Worm (Caenorhabditis elegans) whole organism, dauer: ENCODE data around the gene sec-5.

Source experiments
- unc-62 ChIP-seq: sonication (generic microtip); optimal IDR thresholded peaks from 2 replicates; lab custom pipeline; 2017; ENCODE audit warnings: missing biosample characterization, missing genetic modification reagents, missing genetic modification characterization

Gene sec-5

ce11 chrII:9171466-9172187 is 5.3 kb downstream of the sec-5 start:
- no peak for TF ChIP-seq unc-62 (GFP tag; lab: Kevin White, UChicago)

- TF ChIP-seq unc-62 (GFP tag; lab: Kevin White, UChicago): no peak
Measured at ce11 chrII:9170851-9171250, 6.1 kb downstream of the sec-5 start.

DNA sequence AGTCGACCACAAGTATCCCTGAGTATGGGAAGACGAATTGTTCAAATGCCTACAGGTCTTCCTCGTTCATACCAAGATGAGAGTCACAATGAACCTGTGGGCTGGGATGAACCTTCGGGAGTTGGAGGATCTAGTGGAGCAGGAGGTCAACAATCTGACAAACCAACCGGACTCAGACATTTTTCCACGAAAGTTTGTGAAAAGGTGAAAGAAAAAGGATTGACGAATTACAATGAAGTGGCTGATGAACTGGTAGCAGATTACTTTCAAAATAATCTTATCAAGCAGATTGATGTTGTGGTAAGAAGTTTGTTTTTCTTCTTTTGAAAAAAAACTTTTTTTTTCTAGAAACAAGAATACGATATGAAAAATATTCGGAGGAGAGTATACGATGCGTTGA is 6.9 kb downstream of the sec-5 start:
- TF ChIP-seq unc-62 (GFP tag; lab: Kevin White, UChicago): no peak

- no peak for TF ChIP-seq unc-62 (GFP tag; lab: Kevin White, UChicago)
Measured at ce11 chrII:9169450-9169960, 7.4 kb downstream of the sec-5 start, which contains the start of gene dpl-1. Gene dpl-1 (plus strand): TSS chrII:9169910.

ce11 chrII:9167730-9168129 is 9.2 kb downstream of the sec-5 start, which contains the start of gene T23G7.3:
Gene T23G7.3 (minus strand): TSS chrII:9167830.
- no peak for TF ChIP-seq unc-62 (GFP tag; lab: Kevin White, UChicago)

- no peak for TF ChIP-seq unc-62 (GFP tag; lab: Kevin White, UChicago)
Measured at ce11 chrII:9165762-9166460, 11.0 kb downstream of the sec-5 start, which contains the start of gene W07A12.8. Gene W07A12.8 (minus strand): TSS chrII:9165812.

DNA sequence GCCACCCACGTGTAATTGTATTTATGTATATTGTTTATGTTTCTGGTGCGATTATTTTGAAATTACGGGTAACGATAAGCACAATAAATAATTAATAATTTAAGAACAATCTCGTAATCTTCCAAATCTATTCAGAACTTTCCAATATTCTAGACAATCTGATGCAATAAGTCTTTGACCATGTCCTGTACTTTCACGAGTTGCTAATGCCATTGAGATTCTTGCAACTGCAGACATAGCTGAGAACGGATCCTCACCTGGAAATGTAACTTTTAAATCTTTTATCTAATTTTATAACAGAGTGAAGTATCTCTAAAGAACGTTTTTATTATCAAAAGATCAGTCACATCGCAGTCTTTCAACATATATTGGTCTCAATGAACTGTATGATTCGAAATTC is 13.6 kb downstream of the sec-5 start:
- TF ChIP-seq unc-62 (GFP tag; lab: Kevin White, UChicago): no peak

- TF ChIP-seq unc-62 (GFP tag; lab: Kevin White, UChicago): no peak
Measured at ce11 chrII:9161023-9161422, 15.9 kb downstream of the sec-5 start, which contains the start of gene rhy-1. Gene rhy-1 (plus strand): TSS chrII:9161379.

ce11 chrII:9160197-9160806 is 16.6 kb downstream of the sec-5 start:
- TF ChIP-seq unc-62 (GFP tag; lab: Kevin White, UChicago): no peak

- no peak for TF ChIP-seq unc-62 (GFP tag; lab: Kevin White, UChicago)
Measured at ce11 chrII:9158029-9158428, 18.9 kb downstream of the sec-5 start, which contains the start of gene oac-54. Gene oac-54 (plus strand): TSS chrII:9158111.

DNA sequence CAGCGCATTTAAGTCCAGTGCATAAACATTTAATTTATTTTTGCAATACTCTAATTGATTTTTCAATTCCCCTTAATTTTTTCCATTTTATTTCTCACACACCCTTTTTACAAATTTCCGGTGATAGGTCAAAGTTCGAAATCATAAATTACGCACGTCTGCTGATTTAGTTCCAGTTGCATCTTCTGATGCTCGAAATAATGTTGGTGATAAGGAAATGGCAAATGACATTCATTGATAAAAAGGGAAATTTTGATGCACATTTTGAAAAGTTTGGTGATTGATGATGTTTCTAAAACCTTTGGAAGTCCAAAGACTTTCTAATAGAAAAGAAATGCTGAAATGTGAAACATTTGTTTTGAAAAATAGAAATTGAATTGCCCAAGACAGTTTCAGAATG is 19.8 kb downstream of the sec-5 start:
- TF ChIP-seq unc-62 (GFP tag; lab: Kevin White, UChicago): no peak

DNA sequence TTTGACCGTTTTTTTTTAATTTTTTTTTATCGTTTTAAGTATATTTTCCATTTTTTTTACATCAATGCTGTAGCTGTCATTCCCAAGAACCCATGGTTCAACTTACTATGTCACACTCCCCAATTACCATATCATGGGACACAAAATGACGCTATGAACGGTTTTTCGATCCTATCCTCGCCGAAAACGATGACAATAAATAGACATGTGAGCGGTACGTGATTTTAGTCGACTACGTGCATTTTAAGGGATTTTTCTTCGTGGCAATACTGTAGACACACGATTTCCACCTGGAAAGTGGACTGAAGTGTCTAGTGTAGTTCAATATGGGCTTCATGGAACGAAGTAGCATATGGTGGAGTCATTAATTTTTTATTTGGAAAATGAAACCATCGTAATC is 20.7 kb downstream of the sec-5 start:
- no peak for TF ChIP-seq unc-62 (GFP tag; lab: Kevin White, UChicago)

DNA sequence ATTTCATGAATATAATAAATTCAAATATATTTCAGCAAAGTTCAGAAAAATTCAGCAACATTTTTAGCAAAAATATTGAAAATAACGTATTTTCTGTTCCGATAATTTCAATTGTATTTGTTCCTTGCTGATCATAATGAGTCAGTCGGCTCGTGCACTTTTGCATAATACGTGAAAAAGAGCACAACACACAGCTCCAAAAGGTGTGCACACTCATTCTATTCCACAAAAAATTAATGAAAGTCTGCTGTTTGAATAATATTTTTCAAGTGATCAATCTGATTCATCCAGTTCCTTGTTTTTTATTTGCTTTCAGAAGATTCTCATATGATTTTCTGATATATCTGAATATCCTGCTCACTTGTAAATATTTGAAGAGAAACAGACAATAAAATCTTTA is 22.6 kb downstream of the sec-5 start:
- TF ChIP-seq unc-62 (GFP tag; lab: Kevin White, UChicago): no peak

DNA sequence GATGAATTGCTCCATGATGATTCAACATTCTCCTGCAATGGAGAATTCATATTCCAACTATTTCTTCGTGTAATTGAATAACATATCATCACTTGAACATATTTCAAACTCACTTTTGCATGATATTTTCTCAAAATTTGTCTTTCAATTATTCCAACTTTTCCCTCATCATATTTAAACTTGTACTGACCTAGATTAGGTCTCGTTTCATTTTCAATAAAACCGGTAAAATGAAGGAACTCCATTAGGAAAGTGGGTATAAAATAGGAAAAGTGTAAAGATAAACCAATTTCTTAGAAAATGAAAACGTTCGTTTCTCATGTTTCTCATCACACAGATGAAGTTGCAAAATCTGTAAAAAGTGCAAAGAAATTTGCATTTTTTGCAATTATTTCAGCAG is 24.7 kb downstream of the sec-5 start, which contains the start of gene col-78:
Gene col-78, plus strand, starts transcription at position 301 of the 400 bp plus-strand sequence.
- TF ChIP-seq unc-62 (GFP tag; lab: Kevin White, UChicago): no peak

- TF ChIP-seq unc-62 (GFP tag; lab: Kevin White, UChicago): no peak
Measured at ce11 chrII:9148079-9148478, 28.9 kb downstream of the sec-5 start.

- TF ChIP-seq unc-62 (GFP tag; lab: Kevin White, UChicago): no peak
Measured at ce11 chrII:9145961-9146360, 31.0 kb downstream of the sec-5 start, which contains the start of gene W07A12.4. Gene W07A12.4 (plus strand): TSS chrII:9146261.
